Worm (Caenorhabditis elegans): Measurements from ENCODE around the gene W01B6.8.

Gene W01B6.8

ce11 chrIV:10112570-10112969 lies 28.4 kb upstream of the W01B6.8 start, which contains the start of gene nsph-3.2:
Gene nsph-3.2, plus strand, starts transcription at chrIV:10112870.
- TF ChIP-seq ztf-4 (tag; optimal IDR thresholded peaks at IDR 0.05), result no peak
- no peak for TF ChIP-seq nhr-237 (tag; optimal IDR thresholded peaks at IDR 0.05)
- TF ChIP-seq skn-1 (tag; optimal IDR thresholded peaks at IDR 0.05), result no peak
- TF ChIP-seq unc-62 (GFP tag; optimal IDR thresholded peaks at IDR 0.05), result no peak
- TF ChIP-seq lin-39 (tag; optimal IDR thresholded peaks at IDR 0.05), result no peak
- TF ChIP-seq sea-2 (GFP tag; optimal IDR thresholded peaks at IDR 0.05), result no peak
- TF ChIP-seq nhr-77 (tag; optimal IDR thresholded peaks at IDR 0.05), result no peak
- TF ChIP-seq egl-27 (tag; optimal IDR thresholded peaks at IDR 0.05), result no peak
- no peak for TF ChIP-seq elt-3 (tag; optimal IDR thresholded peaks at IDR 0.05)
- no peak for TF ChIP-seq nhr-76 (tag; optimal IDR thresholded peaks at IDR 0.05)
- TF ChIP-seq ZK546.5 (tag; optimal IDR thresholded peaks at IDR 0.05), result no peak
- TF ChIP-seq nfya-1 (tag; optimal IDR thresholded peaks at IDR 0.05; ENCODE audit: insufficient read depth), result no peak
- TF ChIP-seq R02D3.7 (tag; optimal IDR thresholded peaks at IDR 0.05), result no peak
- TF ChIP-seq fkh-10 (GFP tag; optimal IDR thresholded peaks at IDR 0.05), result no peak
- TF ChIP-seq pha-4 (tag; optimal IDR thresholded peaks at IDR 0.05), result no peak
- TF ChIP-seq egl-5 (tag; optimal IDR thresholded peaks at IDR 0.05), result no peak
- no peak for TF ChIP-seq mdl-1 (tag; optimal IDR thresholded peaks at IDR 0.05)
- no peak for TF ChIP-seq ceh-16 (tag; optimal IDR thresholded peaks at IDR 0.05)

ce11 chrIV:10111441-10111840 lies 27.3 kb upstream of the W01B6.8 start, which contains the start of gene spch-1:
Gene spch-1, minus strand, starts transcription at chrIV:10111541.
- TF ChIP-seq ceh-16 (tag; optimal IDR thresholded peaks at IDR 0.05), result no peak
- no peak for TF ChIP-seq ceh-9 (tag; optimal IDR thresholded peaks at IDR 0.05)

ce11 chrIV:10110870-10111269 lies 26.7 kb upstream of the W01B6.8 start:
- TF ChIP-seq egl-5 (tag; optimal IDR thresholded peaks at IDR 0.05), result no peak
- no peak for TF ChIP-seq ZK546.5 (tag; optimal IDR thresholded peaks at IDR 0.05)
- no peak for TF ChIP-seq pha-4 (tag; optimal IDR thresholded peaks at IDR 0.05)
- TF ChIP-seq mml-1 (tag; optimal IDR thresholded peaks at IDR 0.05), result no peak
- TF ChIP-seq elt-1 (tag; optimal IDR thresholded peaks at IDR 0.05), result no peak
- TF ChIP-seq nhr-11 (tag; optimal IDR thresholded peaks at IDR 0.05), result no peak
- TF ChIP-seq nhr-25 (tag; optimal IDR thresholded peaks at IDR 0.05), result no peak
- TF ChIP-seq ceh-28 (tag; optimal IDR thresholded peaks at IDR 0.05), result no peak
- no peak for TF ChIP-seq nhr-43 (tag; optimal IDR thresholded peaks at IDR 0.05; ENCODE audit: poor library complexity, severe bottlenecking)
- TF ChIP-seq egl-27 (tag; optimal IDR thresholded peaks at IDR 0.05), result no peak
- TF ChIP-seq ceh-82 (tag; optimal IDR thresholded peaks at IDR 0.05), result no peak
- TF ChIP-seq unc-62 (GFP tag; optimal IDR thresholded peaks at IDR 0.05), result no peak
- TF ChIP-seq nhr-12 (tag; optimal IDR thresholded peaks at IDR 0.05), result no peak
- TF ChIP-seq ztf-11 (tag; optimal IDR thresholded peaks at IDR 0.05), result no peak
- TF ChIP-seq elt-3 (tag; optimal IDR thresholded peaks at IDR 0.05), result no peak
- TF ChIP-seq nfya-1 (tag; optimal IDR thresholded peaks at IDR 0.05; ENCODE audit: insufficient read depth), result no peak
- no peak for TF ChIP-seq fkh-2 (tag; optimal IDR thresholded peaks at IDR 0.05)
- no peak for TF ChIP-seq nhr-76 (tag; optimal IDR thresholded peaks at IDR 0.05)
- no peak for TF ChIP-seq elt-2 (tag; optimal IDR thresholded peaks at IDR 0.05)
- no peak for TF ChIP-seq nhr-67 (tag; optimal IDR thresholded peaks at IDR 0.05)

- no peak for TF ChIP-seq lsy-12 (tag; optimal IDR thresholded peaks at IDR 0.05)
- TF ChIP-seq R02D3.7 (tag; optimal IDR thresholded peaks at IDR 0.05), result no peak
- no peak for TF ChIP-seq pha-4 (tag; optimal IDR thresholded peaks at IDR 0.05)
- TF ChIP-seq nhr-12 (tag; optimal IDR thresholded peaks at IDR 0.05), result no peak
- no peak for TF ChIP-seq nhr-76 (tag; optimal IDR thresholded peaks at IDR 0.05)
- TF ChIP-seq ztf-11 (tag; optimal IDR thresholded peaks at IDR 0.05), result no peak
- no peak for TF ChIP-seq sea-2 (GFP tag; optimal IDR thresholded peaks at IDR 0.05)
- no peak for TF ChIP-seq fkh-10 (GFP tag; optimal IDR thresholded peaks at IDR 0.05)
- no peak for TF ChIP-seq nhr-77 (tag; optimal IDR thresholded peaks at IDR 0.05)
- no peak for TF ChIP-seq snpc-4 (tag; optimal IDR thresholded peaks at IDR 0.05)
- TF ChIP-seq egl-27 (tag; optimal IDR thresholded peaks at IDR 0.05), result no peak
- TF ChIP-seq fos-1 (tag; optimal IDR thresholded peaks at IDR 0.05), result no peak
Observed at ce11 chrIV:10110417-10110816, 26.2 kb upstream of the W01B6.8 start, which contains the start of gene egl-38. Gene egl-38, minus strand, starts transcription at chrIV:10110517.

- no peak for TF ChIP-seq nhr-67 (tag; optimal IDR thresholded peaks at IDR 0.05)
- peak; percentile 42 for TF ChIP-seq lin-15B (tag; optimal IDR thresholded peaks at IDR 0.05)
- no peak for TF ChIP-seq zag-1 (tag; optimal IDR thresholded peaks at IDR 0.05)
- TF ChIP-seq tbx-2 (tag; optimal IDR thresholded peaks at IDR 0.05), result no peak
- TF ChIP-seq mdl-1 (tag; optimal IDR thresholded peaks at IDR 0.05), result no peak
- no peak for TF ChIP-seq fos-1 (tag; optimal IDR thresholded peaks at IDR 0.05)
- TF ChIP-seq eor-1 (tag; optimal IDR thresholded peaks at IDR 0.05), result no peak
- TF ChIP-seq R02D3.7 (tag; optimal IDR thresholded peaks at IDR 0.05), result peak; percentile 71
- TF ChIP-seq nhr-12 (tag; optimal IDR thresholded peaks at IDR 0.05), result no peak
- TF ChIP-seq nhr-23 (tag; optimal IDR thresholded peaks at IDR 0.05), result no peak
- no peak for TF ChIP-seq ama-1 (optimal IDR thresholded peaks at IDR 0.05)
Observed at ce11 chrIV:10096881-10097280, 12.7 kb upstream of the W01B6.8 start, which contains the start of gene dis-3. Gene dis-3, plus strand, starts transcription at chrIV:10097202.

Measured in whole organism, L3 larva.